Fruit fly (Drosophila melanogaster) whole organism, embryonic: ENCODE results near the gene CG44040.
A peak's percentile ranks its signal among the peaks of the same experiment; 100 is the strongest.

ENCODE experiments used
- Atf6 ChIP-seq: fragments of 200-800 bp; sonication (Bioruptor generic); IDR thresholded peaks from 2 replicates; pipeline ENCODE4 v1.3.6; 2022; ENCODE audit warnings: missing biosample characterization, missing genetic modification characterization
- BEAF-32 ChIP-seq: fragments of 200-800 bp; sonication (Bioruptor generic); optimal IDR thresholded peaks from 3 replicates; lab custom pipeline; 2017; ENCODE audit warnings: missing biosample characterization, missing genetic modification characterization, mild to moderate bottlenecking, moderate library complexity, missing genetic modification reagents
- CG10267 ChIP-seq: fragments of 200-800 bp; sonication (Bioruptor generic); optimal IDR thresholded peaks from 2 replicates; lab custom pipeline; 2018; ENCODE audit warnings: missing biosample characterization, mild to moderate bottlenecking, missing genetic modification characterization, moderate library complexity
- CG11247 ChIP-seq: fragments of 200-800 bp; sonication (Bioruptor generic); IDR thresholded peaks from 2 replicates; pipeline ENCODE4 v1.3.6; 2022; ENCODE audit warnings: missing biosample characterization, missing genetic modification characterization
- CG13296 ChIP-seq: fragments of 200-800 bp; sonication (Bioruptor generic); optimal IDR thresholded peaks from 3 replicates; lab custom pipeline; 2018; ENCODE audit warnings: missing biosample characterization, mild to moderate bottlenecking, missing genetic modification characterization
- CG14710 ChIP-seq: fragments of 200-800 bp; sonication (Bioruptor generic); optimal IDR thresholded peaks from 3 replicates; lab custom pipeline; 2019; ENCODE audit warnings: missing biosample characterization, mild to moderate bottlenecking, missing genetic modification characterization, moderate library complexity
- CG15514 ChIP-seq: fragments of 200-800 bp; sonication (Bioruptor generic); optimal IDR thresholded peaks from 3 replicates; lab custom pipeline; 2017; ENCODE audit warnings: missing biosample characterization, missing genetic modification characterization, mild to moderate bottlenecking, moderate library complexity, missing genetic modification reagents
- CG1603 ChIP-seq: fragments of 200-800 bp; sonication (Bioruptor generic); optimal IDR thresholded peaks from 2 replicates; lab custom pipeline; 2019; ENCODE audit warnings: missing biosample characterization, mild to moderate bottlenecking, missing genetic modification characterization, moderate library complexity
- CG2116 ChIP-seq: fragments of 200-800 bp; sonication (Bioruptor generic); optimal IDR thresholded peaks from 3 replicates; lab custom pipeline; 2018; ENCODE audit warnings: missing biosample characterization, mild to moderate bottlenecking, missing genetic modification characterization
- CG2120 ChIP-seq: fragments of 200-800 bp; sonication (Bioruptor generic); optimal IDR thresholded peaks from 3 replicates; lab custom pipeline; 2016; ENCODE audit warnings: missing biosample characterization, missing genetic modification characterization
- CG2202 ChIP-seq: fragments of 200-800 bp; sonication (Bioruptor generic); optimal IDR thresholded peaks from 2 replicates; lab custom pipeline; 2018; ENCODE audit warnings: missing biosample characterization, mild to moderate bottlenecking, missing genetic modification characterization
- CG3163 ChIP-seq: fragments of 200-800 bp; sonication (Bioruptor generic); optimal IDR thresholded peaks from 3 replicates; lab custom pipeline; 2016; ENCODE audit warnings: missing biosample characterization, missing genetic modification characterization
- CG32767 ChIP-seq: fragments of 200-800 bp; sonication (Bioruptor generic); IDR thresholded peaks from 2 replicates; pipeline ENCODE4 v1.3.6; 2022; ENCODE audit warnings: missing biosample characterization, missing genetic modification characterization
- CG6689 ChIP-seq: fragments of 200-800 bp; sonication (Bioruptor generic); IDR thresholded peaks from 2 replicates; pipeline ENCODE4 v1.3.6; 2022; ENCODE audit warnings: missing biosample characterization, missing genetic modification characterization
- Deaf1 ChIP-seq: fragments of 200-800 bp; optimal IDR thresholded peaks from 3 replicates; lab custom pipeline; 2019; ENCODE audit warnings: missing biosample characterization, mild to moderate bottlenecking, missing genetic modification characterization, moderate library complexity
- Dip3 ChIP-seq: fragments of 200-800 bp; sonication (Bioruptor generic); optimal IDR thresholded peaks from 3 replicates; lab custom pipeline; 2016; ENCODE audit warnings: missing biosample characterization, missing genetic modification characterization
- Dref ChIP-seq: fragments of 200-800 bp; sonication (Bioruptor generic); IDR thresholded peaks from 2 replicates; pipeline ENCODE4 v1.3.6; 2022; ENCODE audit warnings: missing biosample characterization, missing genetic modification characterization
- E2f2 ChIP-seq: fragments of 200-800 bp; sonication (Bioruptor generic); IDR thresholded peaks from 2 replicates; pipeline ENCODE4 v1.3.6; 2022; ENCODE audit warnings: missing biosample characterization, missing genetic modification characterization
- Elba2 ChIP-seq: fragments of 200-800 bp; sonication (Bioruptor generic); optimal IDR thresholded peaks from 3 replicates; lab custom pipeline; 2016; ENCODE audit warnings: missing biosample characterization, missing genetic modification characterization
- Ets97D ChIP-seq: fragments of 200-800 bp; sonication (Bioruptor generic); optimal IDR thresholded peaks from 3 replicates; lab custom pipeline; 2016; ENCODE audit warnings: missing biosample characterization, missing genetic modification characterization
- HLH4C ChIP-seq: fragments of 200-800 bp; sonication (Bioruptor generic); IDR thresholded peaks from 3 replicates; pipeline ENCODE4 v1.3.6; 2022; ENCODE audit warnings: missing biosample characterization, missing genetic modification characterization; ENCODE audit not compliant: partially characterized antibody
- Hr78 ChIP-seq, 2 experiments: fragments of 200-800 bp in 1 of 2; fragments of >200 bp in 1 of 2; sonication (Bioruptor generic) in 1 of 2; optimal IDR thresholded peaks; 2 replicates each; lab custom pipeline; 2017 to 2019; ENCODE audit warnings: missing biosample characterization in 2 of 2, missing genetic modification characterization in 2 of 2, mild to moderate bottlenecking in 1 of 2, moderate library complexity in 1 of 2
- Lhr ChIP-seq: fragments of 200-800 bp; sonication (Bioruptor generic); optimal IDR thresholded peaks from 3 replicates; lab custom pipeline; 2017; ENCODE audit warnings: mild to moderate bottlenecking, missing biosample characterization, missing genetic modification reagents, missing genetic modification characterization
- MBD-R2 ChIP-seq: fragments of 200-800 bp; sonication (Bioruptor generic); IDR thresholded peaks from 2 replicates; pipeline ENCODE4 v1.3.6; 2022; ENCODE audit warnings: missing biosample characterization, missing genetic modification characterization
- Med ChIP-seq: fragments of 200-800 bp; sonication (Bioruptor generic); peaks from one replicate; lab custom pipeline; 2016; ENCODE audit warnings: missing biosample characterization, missing genetic modification characterization, mild to moderate bottlenecking, inconsistent platforms, moderate library complexity
- Myb ChIP-seq: fragments of 200-800 bp; sonication (Bioruptor generic); optimal IDR thresholded peaks from 2 replicates; lab custom pipeline; 2016; ENCODE audit warnings: missing biosample characterization, missing genetic modification characterization
- Rx ChIP-seq: fragments of 200-800 bp; sonication (Bioruptor generic); IDR thresholded peaks from 2 replicates; pipeline ENCODE4 v1.3.6; 2022; ENCODE audit warnings: missing biosample characterization, missing genetic modification characterization
- Side ChIP-seq: fragments of 200-800 bp; sonication (Bioruptor generic); optimal IDR thresholded peaks from 2 replicates; lab custom pipeline; 2016; ENCODE audit warnings: missing biosample characterization, missing genetic modification characterization
- Sry-δ ChIP-seq: fragments of 200-800 bp; sonication (Bioruptor generic); optimal IDR thresholded peaks from 2 replicates; lab custom pipeline; 2016; ENCODE audit warnings: missing biosample characterization, missing genetic modification characterization
- ara ChIP-seq: fragments of 200-800 bp; sonication (Bioruptor generic); IDR thresholded peaks from 2 replicates; pipeline ENCODE4 v1.3.6; 2022; ENCODE audit warnings: missing biosample characterization, missing genetic modification characterization
- ash1 ChIP-seq: fragments of 200-800 bp; sonication (Bioruptor generic); optimal IDR thresholded peaks from 2 replicates; lab custom pipeline; 2018; ENCODE audit warnings: missing biosample characterization, mild to moderate bottlenecking, missing genetic modification characterization
- cg ChIP-seq: fragments of 200-800 bp; sonication (Bioruptor generic); optimal IDR thresholded peaks from 3 replicates; lab custom pipeline; 2019; ENCODE audit warnings: missing biosample characterization, mild to moderate bottlenecking, missing genetic modification characterization, moderate library complexity
- danr ChIP-seq: fragments of 200-800 bp; sonication (Bioruptor generic); IDR thresholded peaks from 2 replicates; pipeline ENCODE4 v1.3.6; 2022; ENCODE audit warnings: missing biosample characterization, missing genetic modification characterization
- ewg ChIP-seq: fragments of 200-800 bp; sonication (Bioruptor generic); optimal IDR thresholded peaks from 3 replicates; lab custom pipeline; 2017; ENCODE audit warnings: mild to moderate bottlenecking, missing biosample characterization, missing genetic modification reagents, missing genetic modification characterization
- ftz-f1 ChIP-seq: fragments of 200-800 bp; sonication (Bioruptor generic); optimal IDR thresholded peaks from 2 replicates; lab custom pipeline; 2016; ENCODE audit warnings: missing biosample characterization, missing genetic modification characterization
- gce ChIP-seq: fragments of 200-800 bp; sonication (Bioruptor generic); IDR thresholded peaks from 3 replicates; pipeline ENCODE4 v1.3.6; 2022; ENCODE audit warnings: missing biosample characterization, missing genetic modification characterization
- gro ChIP-seq: fragments of 200-800 bp; sonication (Bioruptor generic); optimal IDR thresholded peaks from 2 replicates; lab custom pipeline; 2016; ENCODE audit warnings: missing biosample characterization, missing genetic modification characterization
- h ChIP-seq: fragments of >200 bp; optimal IDR thresholded peaks from 2 replicates; lab custom pipeline; 2017
- her ChIP-seq: fragments of 200-800 bp; sonication (Bioruptor generic); optimal IDR thresholded peaks from 2 replicates; lab custom pipeline; 2016; ENCODE audit warnings: missing biosample characterization, missing genetic modification characterization
- insv ChIP-seq, 2 experiments: fragments of 200-800 bp; sonication (Bioruptor generic); optimal IDR thresholded peaks; 3 replicates each; lab custom pipeline; 2016 to 2018; ENCODE audit warnings: missing biosample characterization in 2 of 2, missing genetic modification characterization in 2 of 2
- kni ChIP-seq: fragments of 200-800 bp; sonication (Bioruptor generic); optimal IDR thresholded peaks from 3 replicates; lab custom pipeline; 2017; ENCODE audit warnings: mild to moderate bottlenecking, missing biosample characterization, missing genetic modification reagents, missing genetic modification characterization
- lmd ChIP-seq: fragments of 200-800 bp; sonication (Bioruptor generic); IDR thresholded peaks from 2 replicates; pipeline ENCODE4 v1.3.6; 2022; ENCODE audit warnings: missing biosample characterization, missing genetic modification characterization
- pzg ChIP-seq: fragments of 200-800 bp; sonication (Bioruptor generic); optimal IDR thresholded peaks from 3 replicates; lab custom pipeline; 2018; ENCODE audit warnings: missing biosample characterization, mild to moderate bottlenecking, missing genetic modification characterization, moderate library complexity
- sob ChIP-seq: fragments of 200-800 bp; sonication (Bioruptor generic); IDR thresholded peaks from 2 replicates; pipeline ENCODE4 v1.3.6; 2022; ENCODE audit warnings: missing biosample characterization, missing genetic modification characterization
- sqz ChIP-seq: fragments of 200-800 bp; sonication (Bioruptor generic); optimal IDR thresholded peaks from 3 replicates; lab custom pipeline; 2018; ENCODE audit warnings: missing biosample characterization, mild to moderate bottlenecking, missing genetic modification characterization
- stwl ChIP-seq: fragments of 200-800 bp; sonication (Bioruptor generic); optimal IDR thresholded peaks from 3 replicates; lab custom pipeline; 2018; ENCODE audit warnings: missing biosample characterization, mild to moderate bottlenecking, missing genetic modification characterization, moderate library complexity
- tgo ChIP-seq: fragments of 200-800 bp; sonication (Bioruptor generic); IDR thresholded peaks from 3 replicates; pipeline ENCODE4 v1.3.6; 2022; ENCODE audit warnings: missing biosample characterization, missing genetic modification characterization
- unc-4 ChIP-seq: fragments of 200-800 bp; sonication (Bioruptor generic); IDR thresholded peaks from 2 replicates; pipeline ENCODE4 v1.3.6; 2022; ENCODE audit warnings: missing biosample characterization, missing genetic modification characterization; ENCODE audit not compliant: partially characterized antibody
- unpg ChIP-seq: fragments of 200-800 bp; sonication (Bioruptor generic); optimal IDR thresholded peaks from 3 replicates; lab custom pipeline; 2018; ENCODE audit warnings: missing biosample characterization, mild to moderate bottlenecking, missing genetic modification characterization, moderate library complexity
- zen2 ChIP-seq: fragments of 200-800 bp; sonication (Bioruptor generic); IDR thresholded peaks from 3 replicates; pipeline ENCODE4 v1.3.6; 2022; ENCODE audit warnings: missing biosample characterization, missing genetic modification characterization; ENCODE audit not compliant: partially characterized antibody

CG44040 gene

dm6 chr3R:15366839-15367238, 46.7 kb downstream of the CG44040 start (continued):
- TF ChIP-seq gro = no peak
- TF ChIP-seq sob = no peak
- no peak for TF ChIP-seq gce (GFP tag; lab: Robert Waterston, UW)
- no peak for TF ChIP-seq CG3163 (GFP tag; lab: Kevin White, UChicago)
- TF ChIP-seq Hr78 (GFP tag; optimal IDR thresholded peaks at IDR 0.05; lab: Kevin White, UChicago) = no peak

dm6 chr3R:15367477-15367876, 47.3 kb downstream of the CG44040 start, which contains the start of gene CG34404:
Gene CG34404, minus strand, starts transcription at chr3R:15367665.
- TF ChIP-seq Sry-δ (GFP tag; lab: Kevin White, UChicago) = peak; percentile 31
- no peak for TF ChIP-seq ash1 (GFP tag; lab: Kevin White, UChicago)
- no peak for TF ChIP-seq Deaf1 (tag; lab: Kevin White, UChicago)
- no peak for TF ChIP-seq lmd (GFP tag; lab: Robert Waterston, UW)
- peak; percentile 41 for TF ChIP-seq CG2116
- TF ChIP-seq MBD-R2 (GFP tag; lab: Robert Waterston, UW) = peak; percentile 39; the same call in 1 of the 2 replicates
- TF ChIP-seq cg (GFP tag; lab: Kevin White, UChicago) = peak; percentile 54
- peak; percentile 59 for TF ChIP-seq CG1603 (tag; lab: Kevin White, UChicago)
- no peak for TF ChIP-seq Dip3
- TF ChIP-seq pzg (GFP tag; lab: Kevin White, UChicago) = peak; percentile 46
- TF ChIP-seq kni = no peak
- TF ChIP-seq unc-4 (GFP tag; lab: Robert Waterston, UW) = 0 out of 2 replicates have a peak, but pooled peaks have one; percentile 24
- TF ChIP-seq ftz-f1 (GFP tag; lab: Kevin White, UChicago) = no peak
- peak; percentile 89 for TF ChIP-seq E2f2 (GFP tag; lab: Robert Waterston, UW)
- no peak for TF ChIP-seq CG2202 (tag; lab: Kevin White, UChicago)
- TF ChIP-seq unpg (GFP tag; lab: Kevin White, UChicago) = peak; percentile 6
- no peak for TF ChIP-seq Rx
- no peak for TF ChIP-seq Myb (GFP tag; lab: Kevin White, UChicago)
- peak; percentile 4 for TF ChIP-seq her (GFP tag; lab: Kevin White, UChicago)
- peak; percentile 45 for TF ChIP-seq stwl
- TF ChIP-seq Dref (GFP tag; lab: Robert Waterston, UW) = peak; percentile 73
- peak; percentile 75 for TF ChIP-seq CG32767
- TF ChIP-seq h (lab: Kevin White, UChicago) = no peak
- TF ChIP-seq CG6689 (GFP tag; lab: Robert Waterston, UW) = no peak
- peak; percentile 42; the same call in 1 of the 3 replicates for TF ChIP-seq HLH4C (GFP tag; lab: Robert Waterston, UW)
- no peak for TF ChIP-seq tgo
- peak; percentile 15 for TF ChIP-seq CG2120 (GFP tag; lab: Kevin White, UChicago)
- no peak for TF ChIP-seq Atf6
- TF ChIP-seq ewg (GFP tag; lab: Kevin White, UChicago) = no peak
- peak; percentile 50 for TF ChIP-seq CG15514 (GFP tag; lab: Kevin White, UChicago)
- TF ChIP-seq Elba2 (GFP tag; lab: Kevin White, UChicago) = peak; percentile 31
- TF ChIP-seq CG13296 (GFP tag; lab: Kevin White, UChicago) = no peak
- TF ChIP-seq BEAF-32 (GFP tag; lab: Kevin White, UChicago) = peak; percentile 38
- TF ChIP-seq danr (GFP tag; lab: Robert Waterston, UW) = no peak
- TF ChIP-seq ara (GFP tag; lab: Robert Waterston, UW) = no peak
- peak; percentile 42 for TF ChIP-seq CG14710 (tag; lab: Kevin White, UChicago)
- TF ChIP-seq Lhr (GFP tag; lab: Kevin White, UChicago) = no peak
- TF ChIP-seq zen2 (GFP tag; lab: Robert Waterston, UW) = peak; percentile 32; the same call in 2 of the 3 replicates
- TF ChIP-seq Med (GFP tag; lab: Kevin White, UChicago) = peak; percentile 66
- TF ChIP-seq insv (GFP tag; optimal IDR thresholded peaks at IDR 0.05; lab: Kevin White, UChicago) = peak; percentile 61 to 96
- TF ChIP-seq sqz (GFP tag; lab: Kevin White, UChicago) = no peak
- TF ChIP-seq Ets97D = peak; percentile 4
- TF ChIP-seq CG11247 (GFP tag; lab: Robert Waterston, UW) = no peak
- TF ChIP-seq Side (GFP tag; lab: Kevin White, UChicago) = peak; percentile 19
- TF ChIP-seq CG10267 (tag; lab: Kevin White, UChicago) = peak; percentile 93
